Worm (Caenorhabditis elegans) whole organism, late embryonic: ENCODE results near the gene F22E5.8.

Experiments used
- dve-1 ChIP-seq: sonication (generic microtip); optimal IDR thresholded peaks from 2 replicates; lab custom pipeline; 2017; ENCODE audit warnings: antibody characterized with exemption, mild to moderate bottlenecking, missing genetic modification characterization, missing compliant biosample characterization
- pag-3 ChIP-seq: sonication (generic microtip); optimal IDR thresholded peaks from 2 replicates; lab custom pipeline; 2016; ENCODE audit warnings: missing compliant biosample characterization, missing genetic modification characterization, borderline replicate concordance
- syd-9 ChIP-seq: sonication (generic microtip); optimal IDR thresholded peaks from 2 replicates; lab custom pipeline; 2016; ENCODE audit warnings: mild to moderate bottlenecking, missing genetic modification characterization, moderate library complexity, missing compliant biosample characterization
- tbx-2 ChIP-seq: sonication (generic microtip); optimal IDR thresholded peaks from 2 replicates; lab custom pipeline; 2016; ENCODE audit warnings: missing genetic modification characterization, missing compliant biosample characterization
- unc-55 ChIP-seq: sonication (generic microtip); optimal IDR thresholded peaks from 2 replicates; lab custom pipeline; 2017; ENCODE audit warnings: missing biosample characterization, missing genetic modification reagents, missing genetic modification characterization

- TF ChIP-seq unc-55: no peak
- no peak for TF ChIP-seq syd-9 (tag; lab: Kevin White, UChicago)
- TF ChIP-seq pag-3 (tag; lab: Kevin White, UChicago): no peak
- TF ChIP-seq tbx-2 (tag; lab: Kevin White, UChicago): no peak
- TF ChIP-seq dve-1 (tag; lab: Kevin White, UChicago): no peak
These were observed 44.9 kb downstream of the F22E5.8 start for ce11 chrII:2684783-2685182.
